Fruit fly (Drosophila melanogaster) whole organism, embryonic: ENCODE measurements around the gene CG32053.

Source experiments
- Adf1 ChIP-seq: fragments of 200-800 bp; sonication (Bioruptor generic); IDR thresholded peaks from 2 replicates; pipeline ENCODE4 v1.3.6; 2022; ENCODE audit warnings: missing biosample characterization, missing genetic modification characterization
- Atf6 ChIP-seq: fragments of 200-800 bp; sonication (Bioruptor generic); IDR thresholded peaks from 2 replicates; pipeline ENCODE4 v1.3.6; 2022; ENCODE audit warnings: missing biosample characterization, missing genetic modification characterization
- CG10321 ChIP-seq: fragments of 200-800 bp; sonication (Bioruptor generic); IDR thresholded peaks from 2 replicates; pipeline ENCODE4 v1.3.6; 2022; ENCODE audit warnings: missing biosample characterization, missing genetic modification characterization
- CG11504 ChIP-seq: fragments of 200-800 bp; sonication (Bioruptor generic); optimal IDR thresholded peaks from 3 replicates; lab custom pipeline; 2019; ENCODE audit warnings: missing biosample characterization, mild to moderate bottlenecking, missing genetic modification characterization, moderate library complexity
- CG1233 ChIP-seq: fragments of 200-800 bp; sonication (Bioruptor generic); optimal IDR thresholded peaks from 4 replicates; lab custom pipeline; 2018; ENCODE audit warnings: missing biosample characterization, mild to moderate bottlenecking, missing genetic modification characterization
- CG12659 ChIP-seq: fragments of 200-800 bp; sonication (Bioruptor generic); optimal IDR thresholded peaks from 3 replicates; lab custom pipeline; 2017; ENCODE audit warnings: mild to moderate bottlenecking, missing biosample characterization, missing genetic modification reagents, missing genetic modification characterization
- CG12769 ChIP-seq: fragments of 200-800 bp; sonication (Bioruptor generic); optimal IDR thresholded peaks from 2 replicates; lab custom pipeline; 2019; ENCODE audit warnings: missing biosample characterization, mild to moderate bottlenecking, missing genetic modification characterization, moderate library complexity
- CG13894 ChIP-seq: fragments of 200-800 bp; sonication (Bioruptor generic); optimal IDR thresholded peaks from 3 replicates; lab custom pipeline; 2018; ENCODE audit warnings: missing biosample characterization, mild to moderate bottlenecking, missing genetic modification characterization, moderate library complexity
- CG15601 ChIP-seq: fragments of 200-800 bp; sonication (Bioruptor generic); optimal IDR thresholded peaks from 3 replicates; lab custom pipeline; 2019; ENCODE audit warnings: missing biosample characterization, mild to moderate bottlenecking, missing genetic modification characterization, moderate library complexity
- CG18619 ChIP-seq: fragments of 200-800 bp; sonication (Bioruptor generic); optimal IDR thresholded peaks from 3 replicates; lab custom pipeline; 2017; ENCODE audit warnings: missing biosample characterization, mild to moderate bottlenecking, missing genetic modification characterization
- CG2199 ChIP-seq: fragments of 200-800 bp; sonication (Bioruptor generic); IDR thresholded peaks from 3 replicates; pipeline ENCODE4 v1.3.6; 2022; ENCODE audit warnings: missing biosample characterization, missing genetic modification characterization
- CG2889 ChIP-seq: fragments of 200-800 bp; sonication (Bioruptor generic); IDR thresholded peaks from 3 replicates; pipeline ENCODE4 v1.3.6; 2022; ENCODE audit warnings: missing biosample characterization, missing genetic modification characterization
- CG30403 ChIP-seq: fragments of 200-800 bp; sonication (Bioruptor generic); optimal IDR thresholded peaks from 3 replicates; lab custom pipeline; 2016; ENCODE audit warnings: missing biosample characterization, missing genetic modification characterization
- CG34422 ChIP-seq: fragments of 200-800 bp; sonication (Bioruptor generic); IDR thresholded peaks from 3 replicates; pipeline ENCODE4 v1.3.6; 2022; ENCODE audit warnings: missing biosample characterization, missing genetic modification characterization
- CG3726 ChIP-seq: fragments of 200-800 bp; sonication (Bioruptor generic); IDR thresholded peaks from 3 replicates; pipeline ENCODE4, ENCODE4 v1.3.6; 2022; ENCODE audit warnings: missing biosample characterization, missing genetic modification characterization
- CG4854 ChIP-seq: fragments of 200-800 bp; sonication (Bioruptor generic); optimal IDR thresholded peaks from 2 replicates; lab custom pipeline; 2016; ENCODE audit warnings: missing biosample characterization, missing genetic modification characterization, inconsistent platforms
- CG7745 ChIP-seq: fragments of 200-800 bp; sonication (Bioruptor generic); optimal IDR thresholded peaks from 2 replicates; lab custom pipeline; 2018; ENCODE audit warnings: missing biosample characterization, mild to moderate bottlenecking, missing genetic modification characterization, moderate library complexity
- CG7839 ChIP-seq: fragments of 200-800 bp; sonication (Bioruptor generic); optimal IDR thresholded peaks from 3 replicates; lab custom pipeline; 2018; ENCODE audit warnings: missing biosample characterization, mild to moderate bottlenecking, missing genetic modification characterization, moderate library complexity
- CG7963 ChIP-seq: fragments of 200-800 bp; sonication (Bioruptor generic); IDR thresholded peaks from 3 replicates; pipeline ENCODE4 v1.3.6; 2022; ENCODE audit warnings: missing biosample characterization, missing genetic modification characterization; ENCODE audit not compliant: partially characterized antibody
- CG7987 ChIP-seq: fragments of 200-800 bp; sonication (Bioruptor generic); optimal IDR thresholded peaks from 2 replicates; lab custom pipeline; 2018; ENCODE audit warnings: missing biosample characterization, mild to moderate bottlenecking, missing genetic modification characterization, moderate library complexity
- CG8290 ChIP-seq, 3 experiments: fragments of 200-800 bp; sonication (Bioruptor generic); optimal IDR thresholded peaks; 2 replicates each; lab custom pipeline; 2016 to 2019; ENCODE audit warnings: missing biosample characterization in 3 of 3, missing genetic modification characterization in 3 of 3, mild to moderate bottlenecking in 2 of 3, moderate library complexity in 1 of 3
- CG8359 ChIP-seq: fragments of 200-800 bp; sonication (Bioruptor generic); optimal IDR thresholded peaks from 2 replicates; lab custom pipeline; 2017; ENCODE audit warnings: missing biosample characterization, mild to moderate bottlenecking, missing genetic modification characterization, borderline replicate concordance
- CG9932 ChIP-seq: fragments of 200-800 bp; sonication (Bioruptor generic); IDR thresholded peaks from 2 replicates; pipeline ENCODE4 v1.3.6; 2022; ENCODE audit warnings: missing biosample characterization, missing genetic modification characterization
- GATAe ChIP-seq: fragments of 200-800 bp; sonication (Bioruptor generic); conservative IDR thresholded peaks from 2 replicates; pipeline ENCODE4 v1.3.6; 2022; ENCODE audit warnings: missing biosample characterization, missing genetic modification characterization
- Gug ChIP-seq: fragments of 200-800 bp; sonication (Bioruptor generic); IDR thresholded peaks from 4 replicates; pipeline ENCODE4 v1.3.6; 2022; ENCODE audit warnings: missing biosample characterization, missing genetic modification characterization
- Hey ChIP-seq: fragments of 200-800 bp; sonication (Bioruptor generic); optimal IDR thresholded peaks from 3 replicates; lab custom pipeline; 2018; ENCODE audit warnings: missing biosample characterization, mild to moderate bottlenecking, missing genetic modification characterization
- Mrtf ChIP-seq: fragments of 200-800 bp; sonication (Bioruptor generic); IDR thresholded peaks from 3 replicates; pipeline ENCODE4 v1.3.6; 2022; ENCODE audit warnings: missing biosample characterization, missing genetic modification characterization
- Neu2 ChIP-seq: fragments of 200-800 bp; sonication (Bioruptor generic); optimal IDR thresholded peaks from 3 replicates; lab custom pipeline; 2016; ENCODE audit warnings: missing biosample characterization, missing genetic modification characterization, borderline replicate concordance
- Opbp ChIP-seq: fragments of 200-800 bp; sonication (Bioruptor generic); IDR thresholded peaks from 3 replicates; pipeline ENCODE4 v1.3.6; 2022; ENCODE audit warnings: missing biosample characterization, missing genetic modification characterization; ENCODE audit not compliant: partially characterized antibody
- Ssrp ChIP-seq: fragments of 200-800 bp; sonication (Bioruptor generic); optimal IDR thresholded peaks from 2 replicates; lab custom pipeline; 2018; ENCODE audit warnings: missing biosample characterization, mild to moderate bottlenecking, missing genetic modification characterization, moderate library complexity
- TFAM ChIP-seq: fragments of 200-800 bp; sonication (Bioruptor generic); optimal IDR thresholded peaks from 2 replicates; lab custom pipeline; 2017; ENCODE audit warnings: missing biosample characterization, missing genetic modification characterization, inconsistent platforms
- Vsx1 ChIP-seq: fragments of 200-800 bp; sonication (Bioruptor generic); optimal IDR thresholded peaks from 2 replicates; lab custom pipeline; 2017; ENCODE audit warnings: missing biosample characterization, mild to moderate bottlenecking, missing genetic modification characterization, missing genetic modification reagents
- dimm ChIP-seq: fragments of 200-800 bp; sonication (Bioruptor generic); IDR thresholded peaks from 2 replicates; pipeline ENCODE4 v1.3.6; 2022; ENCODE audit warnings: missing biosample characterization, missing genetic modification characterization
- esg ChIP-seq: fragments of 200-800 bp; sonication (Bioruptor generic); conservative IDR thresholded peaks from 2 replicates; pipeline ENCODE4 v1.3.6; 2022; ENCODE audit warnings: missing biosample characterization, missing genetic modification characterization
- exex ChIP-seq: fragments of 200-800 bp; sonication (Bioruptor generic); optimal IDR thresholded peaks from 4 replicates; lab custom pipeline; 2018; ENCODE audit warnings: missing biosample characterization, mild to moderate bottlenecking, missing genetic modification characterization, moderate library complexity
- eyg ChIP-seq: fragments of 200-800 bp; sonication (Bioruptor generic); optimal IDR thresholded peaks from 3 replicates; lab custom pipeline; 2016; ENCODE audit warnings: missing biosample characterization, missing genetic modification characterization
- gem ChIP-seq: fragments of 200-800 bp; sonication (Bioruptor generic); optimal IDR thresholded peaks from 2 replicates; lab custom pipeline; 2019; ENCODE audit warnings: missing biosample characterization, mild to moderate bottlenecking, missing genetic modification characterization, moderate library complexity
- grn ChIP-seq: fragments of 200-800 bp; sonication (Bioruptor generic); optimal IDR thresholded peaks from 3 replicates; lab custom pipeline; 2017; ENCODE audit warnings: missing biosample characterization, missing genetic modification characterization
- hbn ChIP-seq: fragments of 200-800 bp; sonication (Bioruptor generic); IDR thresholded peaks from 2 replicates; pipeline ENCODE4 v1.3.6; 2022; ENCODE audit warnings: missing biosample characterization, missing genetic modification characterization; ENCODE audit not compliant: partially characterized antibody
- ken ChIP-seq: fragments of 200-800 bp; sonication (Bioruptor generic); IDR thresholded peaks from 3 replicates; pipeline ENCODE4 v1.3.6; 2022; ENCODE audit warnings: missing biosample characterization, missing genetic modification characterization
- lab ChIP-seq: fragments of 200-800 bp; sonication (Bioruptor generic); optimal IDR thresholded peaks from 3 replicates; lab custom pipeline; 2017; ENCODE audit warnings: missing biosample characterization, missing genetic modification characterization, mild to moderate bottlenecking, moderate library complexity, missing genetic modification reagents
- odd ChIP-seq: fragments of 200-800 bp; sonication (Bioruptor generic); optimal IDR thresholded peaks from 2 replicates; lab custom pipeline; 2017; ENCODE audit warnings: missing biosample characterization, mild to moderate bottlenecking, missing genetic modification characterization
- org-1 ChIP-seq: fragments of 200-800 bp; sonication (Bioruptor generic); optimal IDR thresholded peaks from 2 replicates; lab custom pipeline; 2017; ENCODE audit warnings: missing biosample characterization, missing genetic modification characterization
- row ChIP-seq: fragments of 200-800 bp; sonication (Bioruptor generic); IDR thresholded peaks from 3 replicates; pipeline ENCODE4 v1.3.6; 2022; ENCODE audit warnings: missing biosample characterization, missing genetic modification characterization
- sc ChIP-seq, 3 experiments: fragments of >200 bp in 2 of 3; fragments of 200-800 bp in 1 of 3; sonication (Bioruptor generic) in 1 of 3; optimal IDR thresholded peaks; 2 replicates in 2 of 3; 3 replicates in 1 of 3; lab custom pipeline; 2017; ENCODE audit warnings: mild to moderate bottlenecking in 1 of 3, missing biosample characterization in 1 of 3, missing genetic modification characterization in 1 of 3, missing genetic modification reagents in 1 of 3
- stwl ChIP-seq: fragments of 200-800 bp; sonication (Bioruptor generic); optimal IDR thresholded peaks from 3 replicates; lab custom pipeline; 2018; ENCODE audit warnings: missing biosample characterization, mild to moderate bottlenecking, missing genetic modification characterization, moderate library complexity
- tup ChIP-seq: fragments of 200-800 bp; sonication (Bioruptor generic); optimal IDR thresholded peaks from 2 replicates; lab custom pipeline; 2016; ENCODE audit warnings: missing biosample characterization, mild to moderate bottlenecking, missing genetic modification characterization, moderate library complexity

The CG32053 gene

dm6 chr3L:10089350-10090266, 2.5 kb downstream of the CG32053 start, which contains the start of gene CG14160 (continued):
- no peak for TF ChIP-seq CG8290 (GFP tag; optimal IDR thresholded peaks at IDR 0.05; lab: Kevin White, UChicago)
- peak in 1 of 2 experiments; percentile 1 for TF ChIP-seq CG8290 (tag; optimal IDR thresholded peaks at IDR 0.05; lab: Kevin White, UChicago)
- TF ChIP-seq GATAe (GFP tag; lab: Robert Waterston, UW) = peak; percentile 17; the same call in 1 of the 2 replicates
- peak; percentile 13 for TF ChIP-seq CG11504 (tag; lab: Kevin White, UChicago)
- TF ChIP-seq sc (optimal IDR thresholded peaks at IDR 0.05; lab: Kevin White, UChicago) = no peak
- no peak for TF ChIP-seq sc (GFP tag; optimal IDR thresholded peaks at IDR 0.05; lab: Kevin White, UChicago)
- no peak for TF ChIP-seq CG13894 (tag; lab: Kevin White, UChicago)
- TF ChIP-seq dimm (GFP tag; lab: Robert Waterston, UW) = no peak
- no peak for TF ChIP-seq CG34422 (GFP tag; lab: Robert Waterston, UW)
- TF ChIP-seq CG7745 (tag; lab: Kevin White, UChicago) = no peak
- no peak for TF ChIP-seq CG18619 (GFP tag; lab: Kevin White, UChicago)
- no peak for TF ChIP-seq CG12769 (tag; lab: Kevin White, UChicago)
- no peak for TF ChIP-seq esg
- TF ChIP-seq CG8359 (GFP tag; lab: Kevin White, UChicago) = no peak
- no peak for TF ChIP-seq CG7963 (GFP tag; lab: Robert Waterston, UW)
- TF ChIP-seq Atf6 = no peak
- TF ChIP-seq CG7839 (tag; lab: Kevin White, UChicago) = peak; percentile 18
- TF ChIP-seq exex (tag; lab: Kevin White, UChicago) = peak; percentile 96
- TF ChIP-seq tup = no peak
- TF ChIP-seq CG3726 (GFP tag; lab: Robert Waterston, UW) = no peak
- no peak for TF ChIP-seq CG1233
- no peak for TF ChIP-seq TFAM
- peak; percentile 30 for TF ChIP-seq gem (tag; lab: Kevin White, UChicago)
- peak; percentile 27 for TF ChIP-seq lab (GFP tag; lab: Kevin White, UChicago)
- no peak for TF ChIP-seq Ssrp (tag; lab: Kevin White, UChicago)
- TF ChIP-seq hbn = no peak
- TF ChIP-seq eyg (GFP tag; lab: Kevin White, UChicago) = no peak
- no peak for TF ChIP-seq CG2889 (GFP tag; lab: Robert Waterston, UW)

- TF ChIP-seq Vsx1 (GFP tag; lab: Kevin White, UChicago) (peak; percentile 82), stwl (tag; lab: Kevin White, UChicago) (no peak), CG9932 (GFP tag; lab: Robert Waterston, UW) (no peak), Ssrp (tag; lab: Kevin White, UChicago) (no peak), CG12659 (GFP tag; lab: Kevin White, UChicago) (no peak), grn (peak; percentile 60), CG30403 (GFP tag; lab: Kevin White, UChicago) (no peak), row (peak; percentile 55; the same call in 2 of the 3 replicates), Opbp (no peak), Gug (GFP tag; lab: Robert Waterston, UW) (no peak), Neu2 (GFP tag; lab: Kevin White, UChicago) (no peak), CG10321 (GFP tag; lab: Robert Waterston, UW) (no peak), Hey (tag; lab: Kevin White, UChicago) (peak; percentile 96), CG2199 (GFP tag; lab: Robert Waterston, UW) (no peak), exex (tag; lab: Kevin White, UChicago) (peak; percentile 96), Mrtf (no peak), ken (no peak), CG7987 (GFP tag; lab: Kevin White, UChicago) (no peak), Adf1 (GFP tag; lab: Robert Waterston, UW) (no peak), GATAe (GFP tag; lab: Robert Waterston, UW) (peak; percentile 54), CG15601 (tag; lab: Kevin White, UChicago) (peak; percentile 71), odd (GFP tag; lab: Kevin White, UChicago) (no peak), org-1 (GFP tag; lab: Kevin White, UChicago) (no peak), CG4854 (GFP tag; lab: Kevin White, UChicago) (no peak)
Measured at dm6 chr3L:10088415-10088814, 3.7 kb downstream of the CG32053 start.
